Fruit fly (Drosophila melanogaster): ENCODE results near the gene Ugalt.

Gene Ugalt

DNA sequence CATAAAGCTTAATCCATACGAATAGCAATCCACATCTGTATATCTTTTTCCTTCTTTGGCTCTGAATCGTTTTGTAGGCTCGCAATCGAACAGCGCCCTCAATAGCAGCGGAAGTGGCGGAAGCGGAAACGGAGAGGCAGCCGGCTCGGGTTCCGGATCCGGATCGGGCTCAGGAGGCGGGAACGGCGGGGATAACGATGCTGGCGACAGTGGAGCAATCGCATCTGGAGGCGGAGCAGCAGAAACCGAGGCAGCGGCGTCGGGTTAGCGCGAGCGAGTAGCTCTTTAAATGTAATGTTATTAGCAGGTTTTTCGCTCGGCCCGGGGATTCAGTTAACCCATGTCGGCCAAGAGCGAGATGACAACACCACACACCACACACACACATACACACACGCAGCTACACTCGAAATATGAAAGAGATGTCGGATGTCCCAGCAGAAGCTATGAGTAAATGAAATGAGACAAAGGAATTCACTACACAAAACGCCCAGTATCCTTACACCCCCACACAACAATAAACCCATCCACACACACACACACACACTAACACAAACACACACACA lies 26.5 kb downstream of the Ugalt start:
- TF ChIP-seq wor (GFP tag; IDR thresholded peaks at IDR 0.05) (no peak), CG18599 (GFP tag; optimal IDR thresholded peaks at IDR 0.05) (no peak), Ets97D (GFP tag; optimal IDR thresholded peaks at IDR 0.05) (peak; percentile 14), cg (GFP tag; optimal IDR thresholded peaks at IDR 0.05) (peak; percentile 35), CG4820 (GFP tag; optimal IDR thresholded peaks at IDR 0.05) (no peak), sens (GFP tag) (peak; percentile 32), jigr1 (GFP tag; IDR thresholded peaks at IDR 0.05) (no peak), CG2889 (GFP tag; IDR thresholded peaks at IDR 0.05) (no peak), Med (GFP tag) (peak; percentile 79), kni (GFP tag; optimal IDR thresholded peaks at IDR 0.05) (no peak), knrl (GFP tag; IDR thresholded peaks at IDR 0.05; ENCODE audit: partially characterized antibody) (no peak), fd64A (GFP tag; optimal IDR thresholded peaks at IDR 0.05) (no peak), CG14710 (tag; optimal IDR thresholded peaks at IDR 0.05) (no peak), her (GFP tag; optimal IDR thresholded peaks at IDR 0.05) (no peak), mam (GFP tag; optimal IDR thresholded peaks at IDR 0.05) (no peak), CG3281 (GFP tag; optimal IDR thresholded peaks at IDR 0.05) (no peak), wdn (GFP tag; IDR thresholded peaks at IDR 0.05) (no peak), Ets65A (GFP tag) (peak; percentile 54), CG11398 (GFP tag; optimal IDR thresholded peaks at IDR 0.05) (no peak), vnd (GFP tag; IDR thresholded peaks at IDR 0.05; ENCODE audit: partially characterized antibody) (no peak), Hmx (GFP tag; optimal IDR thresholded peaks at IDR 0.05) (no peak), CG15514 (GFP tag; optimal IDR thresholded peaks at IDR 0.05) (no peak), aop (GFP tag; IDR thresholded peaks at IDR 0.05) (no peak), CG11093 (GFP tag; IDR thresholded peaks at IDR 0.05) (no peak), Hr39 (optimal IDR thresholded peaks at IDR 0.05) (no peak), Dfd (GFP tag; optimal IDR thresholded peaks at IDR 0.05) (peak in 1 of 2 experiments; percentile 51), Atf6 (GFP tag; IDR thresholded peaks at IDR 0.05) (no peak), dmrt11E (tag; optimal IDR thresholded peaks at IDR 0.05) (no peak), nom (GFP tag; optimal IDR thresholded peaks at IDR 0.05) (peak; percentile 11)

DNA sequence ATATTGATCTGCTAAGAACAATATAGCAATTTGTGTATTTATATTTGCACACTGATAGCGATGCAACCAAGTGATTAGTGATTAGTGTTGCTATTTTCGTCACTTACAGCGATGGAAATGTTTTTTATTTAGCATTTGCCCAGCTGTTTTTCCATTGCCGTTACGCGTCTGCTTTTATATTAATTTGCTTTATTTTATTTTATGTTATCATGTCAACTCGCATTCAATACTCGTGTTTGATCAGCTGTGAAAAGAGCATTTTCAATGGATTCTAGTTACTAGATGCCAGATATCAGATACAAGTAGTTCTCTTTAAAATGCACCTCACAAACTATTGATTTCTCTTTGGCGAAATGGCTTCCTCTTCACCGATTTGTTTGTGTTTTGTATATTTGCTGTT lies 40.2 kb downstream of the Ugalt start:
- TF ChIP-seq ERR (GFP tag; optimal IDR thresholded peaks at IDR 0.05) (no peak), Oaz (GFP tag; IDR thresholded peaks at IDR 0.05) (no peak), Awh (GFP tag; IDR thresholded peaks at IDR 0.05) (no peak), Atf3 (GFP tag; optimal IDR thresholded peaks at IDR 0.05) (no peak), ap (GFP tag; IDR thresholded peaks at IDR 0.05) (no peak), Optix (GFP tag; IDR thresholded peaks at IDR 0.05) (no peak), CG6765 (GFP tag; optimal IDR thresholded peaks at IDR 0.05) (peak; percentile 0), CG5953 (GFP tag; IDR thresholded peaks at IDR 0.05) (no peak), Spps (tag; optimal IDR thresholded peaks at IDR 0.05) (no peak), crc (GFP tag; optimal IDR thresholded peaks at IDR 0.05) (no peak), CG43689 (GFP tag; IDR thresholded peaks at IDR 0.05) (no peak), CG14014 (GFP tag; IDR thresholded peaks at IDR 0.05) (no peak), CG34224 (GFP tag; IDR thresholded peaks at IDR 0.05; ENCODE audit: partially characterized antibody) (no peak), oc (tag; optimal IDR thresholded peaks at IDR 0.05) (no peak), luna (GFP tag; optimal IDR thresholded peaks at IDR 0.05) (no peak), gro (GFP tag; optimal IDR thresholded peaks at IDR 0.05) (no peak), CG32532 (GFP tag; IDR thresholded peaks at IDR 0.05) (no peak), bsh (GFP tag; optimal IDR thresholded peaks at IDR 0.05) (no peak), slbo (GFP tag; IDR thresholded peaks at IDR 0.05) (no peak), Gsc (GFP tag; IDR thresholded peaks at IDR 0.05) (no peak), CG13894 (tag; optimal IDR thresholded peaks at IDR 0.05) (no peak), CG13296 (GFP tag; optimal IDR thresholded peaks at IDR 0.05) (peak; percentile 30), Sin3A (optimal IDR thresholded peaks at IDR 0.05) (no peak), NfI (GFP tag; optimal IDR thresholded peaks at IDR 0.05) (no peak), sima (GFP tag; optimal IDR thresholded peaks at IDR 0.05) (no peak)

All from whole organism, embryonic.